Worm (Caenorhabditis elegans) whole organism, L1 larva: ENCODE measurements around the gene Y51A2B.5.

ENCODE experiments used
- aha-1 ChIP-seq: fragments of 150-350 bp; optimal IDR thresholded peaks from 2 replicates; lab custom pipeline; 2014; ENCODE audit warnings: missing biosample characterization, missing genetic modification characterization
- ceh-63 ChIP-seq: fragments of 200-800 bp; sonication (Bioruptor generic); optimal IDR thresholded peaks from 2 replicates; lab custom pipeline; 2018; ENCODE audit warnings: mild to moderate bottlenecking, missing genetic modification characterization, missing compliant biosample characterization
- elt-2 ChIP-seq: sonication (generic microtip); optimal IDR thresholded peaks from 2 replicates; lab custom pipeline; 2016; ENCODE audit warnings: missing genetic modification characterization, mild to moderate bottlenecking, inconsistent platforms, missing compliant biosample characterization, missing genetic modification reagents
- elt-3 ChIP-seq, 6 experiments: fragments of 150-350 bp in 1 of 6; sonication (generic microtip); optimal IDR thresholded peaks; 2 replicates each; lab custom pipeline; 2017 to 2018; ENCODE audit warnings: missing biosample characterization in 6 of 6, missing genetic modification characterization in 6 of 6, inconsistent platforms in 1 of 6
- fos-1 ChIP-seq: fragments of 150-350 bp; optimal IDR thresholded peaks from 2 replicates; lab custom pipeline; 2014; ENCODE audit warnings: missing biosample characterization, missing genetic modification characterization
- hpl-2 ChIP-seq: fragments of 150-350 bp; optimal IDR thresholded peaks from 2 replicates; lab custom pipeline; 2014; ENCODE audit warnings: missing biosample characterization, missing genetic modification reagents, missing genetic modification characterization
- mep-1 ChIP-seq: fragments of 150-350 bp; optimal IDR thresholded peaks from 2 replicates; lab custom pipeline; 2014; ENCODE audit warnings: missing biosample characterization, missing genetic modification characterization
- nhr-237 ChIP-seq: fragments of 150-350 bp; optimal IDR thresholded peaks from 2 replicates; lab custom pipeline; 2014; ENCODE audit warnings: missing biosample characterization, missing genetic modification characterization
- nhr-84 ChIP-seq: sonication (generic microtip); optimal IDR thresholded peaks from 2 replicates; lab custom pipeline; 2017; ENCODE audit warnings: missing biosample characterization, missing genetic modification characterization
- pqm-1 ChIP-seq: sonication (generic microtip); optimal IDR thresholded peaks from 3 replicates; lab custom pipeline; 2017; ENCODE audit warnings: missing biosample characterization, missing genetic modification characterization
- sptf-1 ChIP-seq: fragments of 150-350 bp; optimal IDR thresholded peaks from 2 replicates; lab custom pipeline; 2014; ENCODE audit warnings: missing biosample characterization, missing genetic modification characterization
- unc-98 ChIP-seq: fragments of 200-800 bp; sonication (Bioruptor generic); IDR thresholded peaks from 2 replicates; pipeline ENCODE4 v1.3.6; 2022; ENCODE audit warnings: missing genetic modification characterization, missing compliant biosample characterization
- vab-15 ChIP-seq: sonication (generic microtip); optimal IDR thresholded peaks from 2 replicates; lab custom pipeline; 2017; ENCODE audit warnings: missing genotype, mild to moderate bottlenecking, missing genetic modification characterization, missing compliant biosample characterization
- ztf-11 ChIP-seq, 2 experiments: sonication (generic microtip); optimal IDR thresholded peaks; 2 replicates each; lab custom pipeline; 2016 to 2017; ENCODE audit warnings: missing genetic modification characterization in 2 of 2, missing biosample characterization in 1 of 2, missing compliant biosample characterization in 1 of 2

DNA sequence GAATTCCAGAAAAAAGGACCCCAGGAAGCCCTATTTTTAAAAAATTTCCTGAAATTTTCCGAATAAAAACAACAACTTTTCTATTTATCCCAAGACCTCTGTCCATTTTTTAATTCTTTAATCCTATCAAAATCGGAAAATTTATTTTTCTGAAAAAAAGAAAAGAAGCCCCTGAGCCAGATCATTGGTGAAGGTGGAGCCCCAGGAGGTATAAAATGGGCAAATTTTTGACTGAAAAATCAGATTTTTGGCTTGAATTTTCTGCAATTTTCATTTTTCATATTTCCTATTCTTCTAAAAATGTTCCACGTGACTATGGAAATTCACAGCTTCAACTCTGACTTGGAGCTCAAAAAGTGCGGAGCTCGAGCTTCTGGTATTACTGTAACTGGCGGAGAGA lies 10.3 kb upstream of the Y51A2B.5 start, which contains the start of gene Y51A2B.8:
- TF ChIP-seq ztf-11 (tag; optimal IDR thresholded peaks at IDR 0.05; lab: Kevin White, UChicago) (no peak), mep-1 (tag; lab: Kevin White, UChicago) (no peak), unc-98 (GFP tag; lab: Robert Waterston, UW) (no peak), fos-1 (no peak), elt-2 (tag; lab: Kevin White, UChicago) (no peak), sptf-1 (tag; lab: Kevin White, UChicago) (no peak), nhr-84 (tag; lab: Kevin White, UChicago) (no peak), ceh-63 (GFP tag; lab: Kevin White, UChicago) (no peak), pqm-1 (tag; lab: Kevin White, UChicago) (no peak), elt-3 (tag; optimal IDR thresholded peaks at IDR 0.05; lab: Kevin White, UChicago) (no peak), hpl-2 (no peak), nhr-237 (no peak), vab-15 (tag; lab: Kevin White, UChicago) (no peak), aha-1 (no peak)
